Worm (Caenorhabditis elegans): ENCODE data around the gene ZK84.2.

ZK84.2 gene

ce11 chrII:6028594-6029141 is 14.5 kb downstream of the ZK84.2 start (continued):
- no peak for TF ChIP-seq ceh-88 (GFP tag; IDR thresholded peaks at IDR 0.05)
- TF ChIP-seq C16A3.4 (tag; optimal IDR thresholded peaks at IDR 0.05): no peak
- no peak for TF ChIP-seq ceh-90 (tag; optimal IDR thresholded peaks at IDR 0.05)
- TF ChIP-seq rnt-1 (tag; optimal IDR thresholded peaks at IDR 0.05): peak; percentile 66
- no peak for TF ChIP-seq vab-15 (tag; optimal IDR thresholded peaks at IDR 0.05)
- TF ChIP-seq nhr-77 (tag; optimal IDR thresholded peaks at IDR 0.05): no peak
- TF ChIP-seq nhr-237 (tag; optimal IDR thresholded peaks at IDR 0.05): no peak
- no peak for TF ChIP-seq nhr-28 (tag; optimal IDR thresholded peaks at IDR 0.05)
- no peak for TF ChIP-seq fkh-4 (tag; optimal IDR thresholded peaks at IDR 0.05; ENCODE audit: borderline replicate concordance)
- TF ChIP-seq ama-1 (optimal IDR thresholded peaks at IDR 0.05): no peak
- peak; percentile 31 for TF ChIP-seq nhr-20 (tag; optimal IDR thresholded peaks at IDR 0.05)
- TF ChIP-seq pax-3 (tag; optimal IDR thresholded peaks at IDR 0.05): no peak
- peak; percentile 46 for TF ChIP-seq snu-23 (GFP tag; optimal IDR thresholded peaks at IDR 0.05)
- peak; percentile 80 for TF ChIP-seq nhr-71 (tag; optimal IDR thresholded peaks at IDR 0.05)
- TF ChIP-seq lin-14 (GFP tag; optimal IDR thresholded peaks at IDR 0.05): peak; percentile 86
- TF ChIP-seq isw-1 (GFP tag; IDR thresholded peaks at IDR 0.05): no peak
- TF ChIP-seq efl-1 (optimal IDR thresholded peaks at IDR 0.05): peak; percentile 12 to 20
- peak in 1 of 2 experiments; percentile 84 for TF ChIP-seq efl-1 (GFP tag; optimal IDR thresholded peaks at IDR 0.05 in 1 of 2)
- no peak for TF ChIP-seq grh-1 (GFP tag; IDR thresholded peaks at IDR 0.05)
- TF ChIP-seq hpl-2 (GFP tag; optimal IDR thresholded peaks at IDR 0.05): no peak
- no peak for TF ChIP-seq zag-1 (tag; optimal IDR thresholded peaks at IDR 0.05)
- TF ChIP-seq jun-1 (tag; optimal IDR thresholded peaks at IDR 0.05): no peak
- TF ChIP-seq elt-2 (tag; optimal IDR thresholded peaks at IDR 0.05): no peak
- no peak for TF ChIP-seq efl-3 (GFP tag; optimal IDR thresholded peaks at IDR 0.05)
- no peak for TF ChIP-seq alr-1 (tag; optimal IDR thresholded peaks at IDR 0.05; ENCODE audit: borderline replicate concordance)
- no peak for TF ChIP-seq ces-1 (GFP tag; optimal IDR thresholded peaks at IDR 0.05)
- no peak for TF ChIP-seq unc-86 (tag; optimal IDR thresholded peaks at IDR 0.05)
- no peak for TF ChIP-seq ceh-63 (GFP tag; optimal IDR thresholded peaks at IDR 0.05)
- no peak for TF ChIP-seq hlh-17 (GFP tag; optimal IDR thresholded peaks at IDR 0.05; ENCODE audit: borderline replicate concordance)
- no peak for TF ChIP-seq zip-4 (GFP tag; optimal IDR thresholded peaks at IDR 0.05)
- peak; percentile 75 for TF ChIP-seq dsc-1 (tag; optimal IDR thresholded peaks at IDR 0.05)
- no peak for TF ChIP-seq egl-27 (tag; optimal IDR thresholded peaks at IDR 0.05)
- peak in 1 of 2 experiments; percentile 32 for TF ChIP-seq mdl-1 (tag; optimal IDR thresholded peaks at IDR 0.05)
- no peak for TF ChIP-seq blmp-1 (tag; optimal IDR thresholded peaks at IDR 0.05)
- TF ChIP-seq unc-30 (tag; optimal IDR thresholded peaks at IDR 0.05): no peak
- TF ChIP-seq unc-130 (tag; optimal IDR thresholded peaks at IDR 0.05): peak; percentile 7
- no peak for TF ChIP-seq nhr-90 (tag; optimal IDR thresholded peaks at IDR 0.05; ENCODE audit: poor library complexity)
- no peak for TF ChIP-seq F16B12.6 (tag; optimal IDR thresholded peaks at IDR 0.05)
- no peak for TF ChIP-seq snpc-4 (tag; optimal IDR thresholded peaks at IDR 0.05)
- no peak for TF ChIP-seq elt-3 (tag; optimal IDR thresholded peaks at IDR 0.05)
- no peak for TF ChIP-seq pag-3 (tag; optimal IDR thresholded peaks at IDR 0.05; ENCODE audit: borderline replicate concordance, insufficient read depth)
- TF ChIP-seq unc-62 (GFP tag; optimal IDR thresholded peaks at IDR 0.05): no peak
- TF ChIP-seq lsy-2 (tag; optimal IDR thresholded peaks at IDR 0.05): peak; percentile 3 to 51
- no peak for TF ChIP-seq tlp-1 (tag; optimal IDR thresholded peaks at IDR 0.05)
- TF ChIP-seq mep-1 (tag; optimal IDR thresholded peaks at IDR 0.05): no peak
- TF ChIP-seq fkh-8 (tag; optimal IDR thresholded peaks at IDR 0.05): no peak
- no peak for TF ChIP-seq ceh-82 (tag; optimal IDR thresholded peaks at IDR 0.05)
- TF ChIP-seq C34B4.2 (tag; optimal IDR thresholded peaks at IDR 0.05): no peak
- TF ChIP-seq dpl-1 (GFP tag; optimal IDR thresholded peaks at IDR 0.05): no peak
- no peak for TF ChIP-seq Y116A8C.19 (tag; optimal IDR thresholded peaks at IDR 0.05; ENCODE audit: borderline replicate concordance)
- no peak for TF ChIP-seq pqm-1 (tag; optimal IDR thresholded peaks at IDR 0.05)
